Fruit fly (Drosophila melanogaster) whole organism, prepupa: Measurements from ENCODE around the gene CG7483.

ENCODE experiments used
- CG11294 ChIP-seq: fragments of 200-800 bp; sonication (Bioruptor generic); IDR thresholded peaks from 2 replicates; pipeline ENCODE4 v1.3.6; 2022; ENCODE audit warnings: missing biosample characterization, missing genetic modification characterization
- CG16779 ChIP-seq: fragments of 200-800 bp; sonication (Bioruptor generic); optimal IDR thresholded peaks from 3 replicates; lab custom pipeline; 2017; ENCODE audit warnings: missing biosample characterization, mild to moderate bottlenecking, missing genetic modification characterization
- CG6854 ChIP-seq: fragments of 200-800 bp; sonication (Bioruptor generic); optimal IDR thresholded peaks from 2 replicates; lab custom pipeline; 2017; ENCODE audit warnings: missing biosample characterization, mild to moderate bottlenecking, missing genetic modification characterization
- Lpt ChIP-seq: fragments of 200-800 bp; sonication (Bioruptor generic); optimal IDR thresholded peaks from 3 replicates; lab custom pipeline; 2016; ENCODE audit warnings: missing biosample characterization, missing genetic modification characterization
- OdsH ChIP-seq: fragments of 200-800 bp; sonication (Bioruptor generic); optimal IDR thresholded peaks from 3 replicates; lab custom pipeline; 2016; ENCODE audit warnings: missing biosample characterization, missing genetic modification characterization
- achi ChIP-seq: fragments of 200-800 bp; sonication (Bioruptor generic); optimal IDR thresholded peaks from 3 replicates; lab custom pipeline; 2016; ENCODE audit warnings: missing biosample characterization, missing genetic modification characterization
- fkh ChIP-seq: fragments of 200-800 bp; sonication (Bioruptor generic); optimal IDR thresholded peaks from 3 replicates; lab custom pipeline; 2017; ENCODE audit warnings: missing biosample characterization, mild to moderate bottlenecking, missing genetic modification characterization, moderate library complexity
- net ChIP-seq: fragments of 200-800 bp; sonication (Bioruptor generic); optimal IDR thresholded peaks from 3 replicates; lab custom pipeline; 2016; ENCODE audit warnings: missing biosample characterization, missing genetic modification characterization

DNA sequence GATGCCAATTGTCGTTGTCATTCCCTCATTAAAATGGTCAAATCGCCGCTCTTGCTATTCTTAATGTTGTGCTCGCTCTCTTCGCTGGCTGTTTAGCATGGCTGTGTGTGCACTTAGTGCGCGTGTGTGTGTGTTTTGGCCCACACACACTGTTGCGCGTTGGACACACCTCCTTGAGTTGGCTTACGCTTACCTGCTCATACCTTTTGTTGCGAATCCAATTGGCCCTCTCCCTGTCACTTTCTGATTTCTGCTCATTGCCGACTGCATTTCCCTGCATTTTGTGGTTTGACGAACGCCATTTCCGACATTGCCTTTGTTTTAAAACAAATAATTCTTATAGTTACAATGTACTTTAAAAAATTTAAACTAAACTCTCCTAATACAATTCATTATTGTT is 22.0 kb downstream of the CG7483 start:
- TF ChIP-seq CG16779 (no peak), achi (GFP tag; lab: Kevin White, UChicago) (no peak), net (GFP tag; lab: Kevin White, UChicago) (no peak), fkh (no peak), Lpt (GFP tag; lab: Kevin White, UChicago) (no peak), OdsH (GFP tag; lab: Kevin White, UChicago) (no peak), CG11294 (GFP tag; lab: Robert Waterston, UW) (no peak), CG6854 (GFP tag; lab: Kevin White, UChicago) (no peak)
